Worm (Caenorhabditis elegans) whole organism, L4 larva: ENCODE measurements around the gene B0228.8.

ENCODE experiments used
- F44E2.7 ChIP-seq: fragments of 200-800 bp; sonication (Bioruptor generic); IDR thresholded peaks from 2 replicates; pipeline ENCODE4 v2.1.2; 2022; ENCODE audit warnings: missing genetic modification characterization, missing compliant biosample characterization
- F49E8.2 ChIP-seq: sonication (generic microtip); optimal IDR thresholded peaks from 2 replicates; lab custom pipeline; 2016; ENCODE audit warnings: missing compliant biosample characterization, mild to moderate bottlenecking, missing genetic modification characterization, borderline replicate concordance
- R02D3.7 ChIP-seq: fragments of 150-350 bp; sonication (generic microtip); optimal IDR thresholded peaks from 3 replicates; lab custom pipeline; 2014; ENCODE audit warnings: missing biosample characterization, missing genetic modification characterization
- Y105C5A.15 ChIP-seq: fragments of 200-800 bp; sonication (Bioruptor generic); IDR thresholded peaks from 2 replicates; pipeline ENCODE4 v1.3.6; 2022; ENCODE audit warnings: missing genetic modification characterization, missing compliant biosample characterization
- aha-1 ChIP-seq: fragments of 150-350 bp; peaks from one replicate; lab custom pipeline; 2014; ENCODE audit warnings: missing biosample characterization, missing genetic modification characterization
- aly-2 ChIP-seq: sonication (generic microtip); optimal IDR thresholded peaks from 2 replicates; lab custom pipeline; 2018; ENCODE audit warnings: missing biosample characterization, missing genetic modification characterization
- arid-1 ChIP-seq: fragments of 200-800 bp; sonication (Bioruptor generic); conservative IDR thresholded peaks from 2 replicates; pipeline ENCODE4 v1.3.6; 2022; ENCODE audit warnings: missing genetic modification reagents, missing genetic modification characterization, missing compliant biosample characterization
- attf-4 ChIP-seq: sonication (generic microtip); optimal IDR thresholded peaks from 3 replicates; lab custom pipeline; 2017; ENCODE audit warnings: missing biosample characterization, missing genetic modification characterization
- ceh-20 ChIP-seq: fragments of 200-800 bp; sonication (Bioruptor generic); IDR thresholded peaks from 2 replicates; pipeline ENCODE4 v1.3.6; 2022; ENCODE audit warnings: missing genetic modification reagents, missing genetic modification characterization, missing compliant biosample characterization
- ceh-62 ChIP-seq: sonication (generic microtip); optimal IDR thresholded peaks from 2 replicates; lab custom pipeline; 2017; ENCODE audit warnings: missing biosample characterization, missing genetic modification characterization
- cey-2 ChIP-seq: sonication (generic microtip); optimal IDR thresholded peaks from 3 replicates; lab custom pipeline; 2017; ENCODE audit warnings: missing genetic modification characterization, mild to moderate bottlenecking, missing compliant biosample characterization, antibody characterized with exemption, borderline replicate concordance; ENCODE audit not compliant: insufficient read depth
- daf-16 ChIP-seq, 3 experiments: sonication (generic microtip); optimal IDR thresholded peaks; 2 replicates each; lab custom pipeline; 2016 to 2017; ENCODE audit warnings: missing genetic modification characterization in 3 of 3, missing genetic modification reagents in 3 of 3, mild to moderate bottlenecking in 2 of 3, missing compliant biosample characterization in 2 of 3, missing biosample characterization in 1 of 3, moderate library complexity in 1 of 3
- daf-19 ChIP-seq: fragments of 200-800 bp; sonication (Bioruptor generic); conservative IDR thresholded peaks from 2 replicates; pipeline ENCODE4 v1.3.6; 2022; ENCODE audit warnings: missing genetic modification characterization, missing compliant biosample characterization
- daf-8 ChIP-seq: fragments of 200-800 bp; sonication (Bioruptor generic); IDR thresholded peaks from 2 replicates; pipeline ENCODE4 v1.3.6; 2022; ENCODE audit warnings: missing genetic modification characterization, missing compliant biosample characterization
- dmd-6 ChIP-seq: fragments of 200-800 bp; sonication (Bioruptor generic); IDR thresholded peaks from 2 replicates; pipeline ENCODE4 v1.3.6; 2022; ENCODE audit warnings: missing genetic modification reagents, missing genetic modification characterization, missing compliant biosample characterization
- dmd-8 ChIP-seq: fragments of 200-800 bp; sonication (Bioruptor generic); IDR thresholded peaks from 2 replicates; pipeline ENCODE4 v1.3.6; 2022; ENCODE audit warnings: missing genetic modification characterization, missing compliant biosample characterization
- dpl-1 ChIP-seq: fragments of 150-350 bp; optimal IDR thresholded peaks from 2 replicates; lab custom pipeline; 2014; ENCODE audit warnings: missing biosample characterization, missing genetic modification reagents, missing genetic modification characterization
- dve-1 ChIP-seq: sonication (generic microtip); optimal IDR thresholded peaks from 2 replicates; lab custom pipeline; 2017; ENCODE audit warnings: antibody characterized with exemption, mild to moderate bottlenecking, missing genetic modification characterization, missing compliant biosample characterization; ENCODE audit not compliant: insufficient read depth
- hif-1 ChIP-seq, 2 experiments: sonication (generic microtip); optimal IDR thresholded peaks; 2 replicates each; lab custom pipeline; 2016 to 2017; ENCODE audit warnings: missing compliant biosample characterization in 2 of 2, missing genetic modification characterization in 2 of 2, missing genetic modification reagents in 2 of 2, missing genotype in 2 of 2, mild to moderate bottlenecking in 1 of 2
- hlh-11 ChIP-seq: fragments of 200-800 bp; sonication (Bioruptor generic); optimal IDR thresholded peaks from 2 replicates; lab custom pipeline; 2018; ENCODE audit warnings: mild to moderate bottlenecking, missing genetic modification characterization, missing compliant biosample characterization
- hmg-1.1 ChIP-seq: fragments of 200-800 bp; sonication (Bioruptor generic); IDR thresholded peaks from 2 replicates; pipeline ENCODE4 v1.3.6; 2022; ENCODE audit warnings: missing genetic modification reagents, missing genetic modification characterization, missing compliant biosample characterization
- lin-1 ChIP-seq: fragments of 200-800 bp; sonication (Bioruptor generic); IDR thresholded peaks from 2 replicates; pipeline ENCODE4 v1.3.6; 2022; ENCODE audit warnings: missing genetic modification reagents, missing genetic modification characterization, missing compliant biosample characterization
- lin-13 ChIP-seq: fragments of 150-350 bp; optimal IDR thresholded peaks from 2 replicates; lab custom pipeline; 2014; ENCODE audit warnings: missing biosample characterization, missing genetic modification reagents, missing genetic modification characterization
- lin-29 ChIP-seq: fragments of 200-800 bp; sonication (Bioruptor generic); IDR thresholded peaks from 2 replicates; pipeline ENCODE4 v1.3.6; 2022; ENCODE audit warnings: missing genetic modification reagents, missing genetic modification characterization, missing compliant biosample characterization
- lin-38 ChIP-seq: fragments of 200-800 bp; sonication (Bioruptor generic); IDR thresholded peaks from 2 replicates; pipeline ENCODE4 v1.3.6; 2022; ENCODE audit warnings: missing genetic modification reagents, missing genetic modification characterization, missing compliant biosample characterization
- madf-5 ChIP-seq, 2 experiments: fragments of 200-800 bp; sonication (Bioruptor generic); IDR thresholded peaks; 2 replicates each; pipeline ENCODE4 v1.3.6; 2022; ENCODE audit warnings: missing compliant biosample characterization in 2 of 2, missing genetic modification characterization in 2 of 2
- mdl-1 ChIP-seq, 2 experiments: fragments of 150-350 bp in 1 of 2; sonication (generic microtip) in 1 of 2; optimal IDR thresholded peaks; 2 replicates each; lab custom pipeline; 2014 to 2017; ENCODE audit warnings: missing biosample characterization in 2 of 2, missing genetic modification characterization in 2 of 2
- mdt-29 ChIP-seq: fragments of 200-800 bp; sonication (Bioruptor generic); IDR thresholded peaks from 2 replicates; pipeline ENCODE4 v1.3.6; 2022; ENCODE audit warnings: missing genetic modification reagents, missing genetic modification characterization, missing compliant biosample characterization
- mep-1 ChIP-seq: fragments of 150-350 bp; sonication (generic microtip); optimal IDR thresholded peaks from 3 replicates; lab custom pipeline; 2014; ENCODE audit warnings: missing biosample characterization, missing genetic modification characterization
- mxl-3 ChIP-seq: fragments of 200-800 bp; sonication (Bioruptor generic); optimal IDR thresholded peaks from 2 replicates; lab custom pipeline; 2018; ENCODE audit warnings: mild to moderate bottlenecking, missing genetic modification characterization, missing compliant biosample characterization
- nhr-10 ChIP-seq: fragments of 150-350 bp; optimal IDR thresholded peaks from 2 replicates; lab custom pipeline; 2014; ENCODE audit warnings: missing biosample characterization, missing genetic modification characterization
- nhr-102 ChIP-seq: sonication (generic microtip); optimal IDR thresholded peaks from 2 replicates; lab custom pipeline; 2016; ENCODE audit warnings: mild to moderate bottlenecking, missing genetic modification characterization, moderate library complexity, missing compliant biosample characterization
- nhr-25 ChIP-seq: sonication (generic microtip); optimal IDR thresholded peaks from 2 replicates; lab custom pipeline; 2017; ENCODE audit warnings: missing genetic modification characterization, mild to moderate bottlenecking, missing compliant biosample characterization, antibody characterized with exemption, moderate library complexity, borderline replicate concordance; ENCODE audit not compliant: insufficient read depth
- nhr-28 ChIP-seq: fragments of 150-350 bp; optimal IDR thresholded peaks from 2 replicates; lab custom pipeline; 2014; ENCODE audit warnings: missing biosample characterization, missing genetic modification characterization
- nhr-48 ChIP-seq: sonication (generic microtip); optimal IDR thresholded peaks from 2 replicates; lab custom pipeline; 2016; ENCODE audit warnings: mild to moderate bottlenecking, missing genetic modification characterization, missing compliant biosample characterization
- nhr-6 ChIP-seq: fragments of 150-350 bp; optimal IDR thresholded peaks from 2 replicates; lab custom pipeline; 2014; ENCODE audit warnings: missing biosample characterization, missing genetic modification characterization
- nhr-77 ChIP-seq: fragments of 150-350 bp; optimal IDR thresholded peaks from 2 replicates; lab custom pipeline; 2014; ENCODE audit warnings: missing biosample characterization, missing genetic modification characterization
- pha-4 ChIP-seq, 2 experiments: fragments of 150-350 bp in 1 of 2; fragments of 200-800 bp in 1 of 2; sonication (Bioruptor generic) in 1 of 2; IDR thresholded peaks in 1 of 2; optimal IDR thresholded peaks in 1 of 2; 2 replicates each; pipeline versions ENCODE4 v1.3.6 to Lab custom; 2014 to 2022; ENCODE audit warnings: missing genetic modification characterization in 2 of 2, missing genetic modification reagents in 2 of 2, missing biosample characterization in 1 of 2, missing compliant biosample characterization in 1 of 2
- pqm-1 ChIP-seq: sonication (generic microtip); optimal IDR thresholded peaks from 2 replicates; lab custom pipeline; 2017; ENCODE audit warnings: missing biosample characterization, missing genetic modification characterization
- sdz-12 ChIP-seq: fragments of 200-800 bp; sonication (Bioruptor generic); optimal IDR thresholded peaks from 2 replicates; lab custom pipeline; 2018; ENCODE audit warnings: mild to moderate bottlenecking, missing genetic modification characterization, missing compliant biosample characterization
- unc-62 ChIP-seq, 3 experiments: fragments of 150-350 bp in 1 of 3; sonication (generic microtip); optimal IDR thresholded peaks in 2 of 3; peaks in 1 of 3; 1 replicate in 1 of 3; 2 replicates in 2 of 3; lab custom pipeline; 2014 to 2017; ENCODE audit warnings: missing biosample characterization in 3 of 3, missing genetic modification characterization in 3 of 3, missing genetic modification reagents in 3 of 3, missing genotype in 1 of 3
- zag-1 ChIP-seq: fragments of 150-350 bp; optimal IDR thresholded peaks from 2 replicates; lab custom pipeline; 2014; ENCODE audit warnings: missing biosample characterization, missing genetic modification characterization
- zfp-2 ChIP-seq: sonication (generic microtip); optimal IDR thresholded peaks from 2 replicates; lab custom pipeline; 2016; ENCODE audit warnings: mild to moderate bottlenecking, missing genetic modification characterization, missing compliant biosample characterization
- zfp-3 ChIP-seq: fragments of 200-800 bp; sonication (Bioruptor generic); conservative IDR thresholded peaks from 2 replicates; pipeline ENCODE4 v1.3.6; 2022; ENCODE audit warnings: missing genetic modification reagents, missing genetic modification characterization, missing compliant biosample characterization
- zip-11 ChIP-seq: fragments of 200-800 bp; sonication (Bioruptor generic); IDR thresholded peaks from 2 replicates; pipeline ENCODE4 v1.3.6; 2022; ENCODE audit warnings: missing genetic modification characterization, missing compliant biosample characterization
- ztf-11 ChIP-seq: fragments of 150-350 bp; optimal IDR thresholded peaks from 2 replicates; lab custom pipeline; 2014; ENCODE audit warnings: missing biosample characterization, missing genetic modification characterization

The B0228.8 gene

DNA sequence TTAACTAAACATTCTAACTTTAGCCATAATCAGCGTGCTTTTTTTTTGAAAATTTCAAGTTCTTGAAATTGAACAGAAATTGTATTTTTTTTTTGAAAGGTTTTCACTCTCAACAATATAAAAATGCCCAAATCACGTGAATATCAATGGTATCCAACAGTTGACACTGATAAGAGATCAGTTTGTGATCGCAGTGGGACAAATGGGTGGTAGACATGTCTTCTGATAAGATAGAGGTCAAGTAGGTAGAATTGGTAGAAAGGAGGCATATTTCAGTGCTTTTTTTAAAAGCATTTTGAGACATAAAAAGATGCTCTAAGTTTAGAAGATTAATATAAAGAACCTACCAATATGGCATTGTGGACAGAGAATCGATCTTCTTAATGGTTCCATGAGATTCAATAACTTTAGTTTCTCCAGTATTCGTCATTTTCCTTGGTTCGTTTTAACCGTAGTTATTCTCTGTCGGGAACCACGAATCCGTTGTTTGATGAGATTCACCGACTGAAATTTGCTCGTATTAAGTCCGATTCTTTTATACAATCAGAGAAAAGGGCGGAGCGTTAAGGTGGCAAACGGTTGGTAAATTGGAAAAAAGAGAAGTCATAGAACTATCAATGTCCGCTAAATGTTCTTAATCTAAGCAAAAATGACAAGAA is 16.1 kb upstream of the B0228.8 start, which contains the start of gene mthf-1 (continued):
- TF ChIP-seq mdl-1 (tag; optimal IDR thresholded peaks at IDR 0.05; lab: Kevin White, UChicago) (peak in 1 of 2 experiments; percentile 26), nhr-6 (tag; lab: Kevin White, UChicago) (peak; percentile 43), cey-2 (tag; lab: Kevin White, UChicago) (peak; percentile 18), lin-38 (GFP tag; lab: Robert Waterston, UW) (peak; percentile 24; the same call in 1 of the 2 replicates), hlh-11 (peak; percentile 69), lin-13 (GFP tag; lab: Kevin White, UChicago) (no peak), dmd-6 (GFP tag; lab: Robert Waterston, UW) (peak; percentile 77), madf-5 (GFP tag; IDR thresholded peaks at IDR 0.05; lab: Robert Waterston, UW) (no peak), hmg-1.1 (peak; percentile 7; the same call in 1 of the 2 replicates), dve-1 (peak; percentile 84), nhr-25 (no peak), mep-1 (peak; percentile 39)

DNA sequence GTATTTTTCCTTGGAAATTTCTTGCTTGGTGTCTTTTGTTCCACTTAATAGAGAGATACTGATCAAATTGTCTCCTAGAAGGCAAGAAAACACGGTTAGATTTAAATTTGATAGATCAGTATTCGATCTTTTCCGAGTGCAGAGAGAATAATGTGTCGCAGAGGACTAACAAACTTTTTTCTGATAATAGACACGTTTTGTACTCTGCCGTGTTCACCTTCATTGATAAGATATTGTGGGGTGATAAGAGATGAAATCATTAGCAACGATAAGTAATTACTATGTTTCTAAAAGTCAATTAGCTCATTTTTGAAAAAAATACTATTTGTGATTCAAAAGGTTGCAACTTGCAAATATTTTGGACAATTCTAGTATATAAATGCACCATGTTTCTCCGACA is 15.4 kb upstream of the B0228.8 start:
- TF ChIP-seq Y105C5A.15 (GFP tag; lab: Robert Waterston, UW), result no peak
- TF ChIP-seq dmd-8 (GFP tag; lab: Robert Waterston, UW), result no peak
- TF ChIP-seq nhr-77, result no peak
- no peak for TF ChIP-seq F49E8.2 (tag; lab: Kevin White, UChicago)
- TF ChIP-seq aly-2 (tag; lab: Kevin White, UChicago), result no peak
- TF ChIP-seq nhr-102, result no peak
- no peak for TF ChIP-seq daf-8 (GFP tag; lab: Robert Waterston, UW)
- no peak for TF ChIP-seq ceh-20 (GFP tag; lab: Robert Waterston, UW)
- TF ChIP-seq zag-1 (tag; lab: Kevin White, UChicago), result no peak
- peak; percentile 38 for TF ChIP-seq dve-1
- TF ChIP-seq pqm-1 (tag; lab: Kevin White, UChicago), result peak; percentile 71
- no peak for TF ChIP-seq nhr-10 (tag; lab: Kevin White, UChicago)
- TF ChIP-seq R02D3.7 (tag; lab: Kevin White, UChicago), result no peak
- TF ChIP-seq attf-4 (tag; lab: Kevin White, UChicago), result no peak
- no peak for TF ChIP-seq lin-1 (GFP tag; lab: Robert Waterston, UW)
- TF ChIP-seq zfp-2 (tag; lab: Kevin White, UChicago), result no peak
- TF ChIP-seq mxl-3 (GFP tag; lab: Kevin White, UChicago), result peak; percentile 74
- no peak for TF ChIP-seq zip-11 (GFP tag; lab: Robert Waterston, UW)
- TF ChIP-seq arid-1 (GFP tag; lab: Robert Waterston, UW), result no peak
- no peak for TF ChIP-seq F44E2.7 (GFP tag; lab: Robert Waterston, UW)
- TF ChIP-seq ztf-11 (tag; lab: Kevin White, UChicago), result no peak
- peak; percentile 35 for TF ChIP-seq hlh-11
- TF ChIP-seq sdz-12, result no peak
- TF ChIP-seq aha-1 (tag; lab: Kevin White, UChicago), result peak; percentile 57
- TF ChIP-seq nhr-48 (tag; lab: Kevin White, UChicago), result no peak
- peak; percentile 64 for TF ChIP-seq dmd-6 (GFP tag; lab: Robert Waterston, UW)
- TF ChIP-seq lin-29, result no peak
- TF ChIP-seq mdl-1 (tag; optimal IDR thresholded peaks at IDR 0.05; lab: Kevin White, UChicago), result peak in 1 of 2 experiments; percentile 49
- TF ChIP-seq pha-4 (GFP tag; IDR thresholded peaks at IDR 0.05; lab: Robert Waterston, UW), result 0 out of 2 replicates have a peak, but pooled peaks have one; percentile 26
- TF ChIP-seq pha-4 (tag; optimal IDR thresholded peaks at IDR 0.05; lab: Kevin White, UChicago), result no peak
- no peak for TF ChIP-seq zfp-3 (GFP tag; lab: Robert Waterston, UW)
- no peak for TF ChIP-seq daf-16 (GFP tag; optimal IDR thresholded peaks at IDR 0.05; lab: Kevin White, UChicago)
- peak; percentile 56 for TF ChIP-seq daf-16 (tag; optimal IDR thresholded peaks at IDR 0.05; lab: Kevin White, UChicago)
- TF ChIP-seq ceh-62 (tag; lab: Kevin White, UChicago), result no peak
- peak in 1 of 2 experiments; percentile 42 for TF ChIP-seq hif-1 (tag; optimal IDR thresholded peaks at IDR 0.05; lab: Kevin White, UChicago)
- TF ChIP-seq nhr-28, result peak; percentile 68
- TF ChIP-seq cey-2 (tag; lab: Kevin White, UChicago), result no peak
- TF ChIP-seq daf-19 (GFP tag; lab: Robert Waterston, UW), result no peak
- no peak for TF ChIP-seq mdt-29 (GFP tag; lab: Robert Waterston, UW)
- peak in 1 of 2 experiments; percentile 56 for TF ChIP-seq unc-62 (GFP tag; optimal IDR thresholded peaks at IDR 0.05 in 1 of 2; lab: Kevin White, UChicago)
- TF ChIP-seq unc-62 (tag; optimal IDR thresholded peaks at IDR 0.05; lab: Kevin White, UChicago), result no peak
- no peak for TF ChIP-seq dpl-1 (GFP tag; lab: Kevin White, UChicago)
